Worm (Caenorhabditis elegans): ENCODE measurements around the gene K02A2.1.

DNA sequence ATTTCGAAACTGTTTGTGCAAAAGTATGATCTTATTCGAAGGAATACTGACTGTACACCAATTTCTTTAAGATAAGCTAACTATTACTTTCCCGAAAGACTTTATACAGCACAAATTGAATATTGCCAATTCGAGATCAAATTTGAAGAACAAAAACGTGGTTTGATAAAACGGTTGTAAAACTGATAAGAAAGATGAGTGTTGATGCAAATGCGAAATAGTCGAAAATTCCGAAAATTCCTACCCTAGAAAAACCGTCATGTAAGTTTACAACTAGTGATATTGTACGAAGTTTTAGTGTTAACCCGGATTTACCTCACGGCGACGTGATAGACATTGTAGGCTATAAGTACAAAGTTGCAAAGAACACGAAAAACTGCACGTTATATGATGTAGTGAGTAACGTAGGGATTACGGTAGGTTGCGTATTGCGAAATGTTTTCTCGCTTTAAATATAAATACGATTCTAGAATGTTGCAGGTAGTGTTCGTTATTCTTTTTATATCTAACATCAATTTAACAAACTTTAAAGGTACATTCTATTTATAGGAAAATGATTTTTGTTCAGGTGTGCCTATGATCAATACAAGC, 14.2 kb upstream of the K02A2.1 start:
- TF ChIP-seq him-1 (tag; optimal IDR thresholded peaks at IDR 0.05) (no peak), W03F9.2 (tag; optimal IDR thresholded peaks at IDR 0.05) (no peak), dao-5 (tag; optimal IDR thresholded peaks at IDR 0.05) (no peak)
